Worm (Caenorhabditis elegans) whole organism, midembryonic: Measurements from ENCODE around the gene fic-1.

Source experiments
- T22C8.4 ChIP-seq: fragments of 200-800 bp; sonication (Bioruptor generic); IDR thresholded peaks from 2 replicates; pipeline ENCODE4 v1.3.6; 2022; ENCODE audit warnings: missing genetic modification characterization, missing compliant biosample characterization
- flt-1 ChIP-seq: fragments of 200-800 bp; sonication (Bioruptor generic); IDR thresholded peaks from 2 replicates; pipeline ENCODE4 v1.3.6; 2022; ENCODE audit warnings: missing genetic modification characterization, missing compliant biosample characterization
- med-1 ChIP-seq: sonication (generic microtip); optimal IDR thresholded peaks from 2 replicates; lab custom pipeline; 2017; ENCODE audit warnings: missing genetic modification characterization, mild to moderate bottlenecking, missing compliant biosample characterization, antibody characterized with exemption, missing genetic modification reagents; ENCODE audit not compliant: insufficient read depth
- tab-1 ChIP-seq: fragments of 200-800 bp; sonication (Bioruptor generic); IDR thresholded peaks from 2 replicates; pipeline ENCODE4 v1.3.6; 2022; ENCODE audit warnings: missing genetic modification characterization, missing compliant biosample characterization
- ztf-29 ChIP-seq: fragments of 200-800 bp; sonication (Bioruptor generic); IDR thresholded peaks from 2 replicates; pipeline ENCODE4 v1.3.6; 2022; ENCODE audit warnings: missing genetic modification reagents, missing genetic modification characterization, missing compliant biosample characterization

DNA sequence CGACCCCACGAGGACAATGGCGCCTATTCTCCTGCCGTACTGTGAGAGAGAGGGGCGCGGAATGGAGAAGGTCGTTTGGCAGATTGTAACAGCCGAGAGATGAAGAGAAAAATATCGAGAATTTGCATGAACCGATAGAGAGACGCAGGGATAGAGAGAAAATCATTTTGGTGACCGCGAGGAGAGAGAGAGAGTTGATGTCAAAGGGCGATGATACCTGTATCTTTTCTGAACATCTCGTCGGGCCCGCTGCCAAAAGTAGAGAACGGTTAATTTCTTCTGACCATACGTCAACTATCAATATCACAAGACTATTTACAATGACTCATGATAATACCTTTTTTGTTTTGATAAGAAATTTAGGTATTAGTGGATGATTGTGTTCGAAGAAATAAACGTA, 38.7 kb downstream of the fic-1 start:
- TF ChIP-seq T22C8.4 (GFP tag; lab: Robert Waterston, UW) (no peak), med-1 (no peak), ztf-29 (GFP tag; lab: Robert Waterston, UW) (no peak), flt-1 (GFP tag; lab: Robert Waterston, UW) (no peak), tab-1 (no peak)
